Fruit fly (Drosophila melanogaster) whole organism, wandering third instar larva: ENCODE results near the gene CG7142.
A peak's percentile ranks its signal among the peaks of the same experiment; 100 is the strongest.

Experiments
- Dfd ChIP-seq: fragments of >200 bp; optimal IDR thresholded peaks from 2 replicates; lab custom pipeline; 2017; ENCODE audit warnings: missing biosample characterization, missing genetic modification characterization
- Hr78 ChIP-seq: fragments of >200 bp; optimal IDR thresholded peaks from 2 replicates; lab custom pipeline; 2017; ENCODE audit warnings: missing biosample characterization, missing genetic modification characterization
- Hr83 ChIP-seq: fragments of 200-300 bp; sonication (Bioruptor generic); optimal IDR thresholded peaks from 2 replicates; lab custom pipeline; 2016; ENCODE audit warnings: missing biosample characterization, mild to moderate bottlenecking, missing genetic modification characterization, moderate library complexity; ENCODE audit not compliant: poor library complexity, severe bottlenecking
- N ChIP-seq: fragments of >200 bp; optimal IDR thresholded peaks from 2 replicates; lab custom pipeline; 2018; ENCODE audit warnings: missing biosample characterization, missing external identifiers, missing genetic modification characterization
- OdsH ChIP-seq: fragments of 200-800 bp; sonication (Bioruptor generic); optimal IDR thresholded peaks from 2 replicates; lab custom pipeline; 2016; ENCODE audit warnings: missing biosample characterization, mild to moderate bottlenecking, missing genetic modification characterization
- Vsx2 ChIP-seq: fragments of 200-300, 225-300 bp; sonication (Bioruptor generic); optimal IDR thresholded peaks from 2 replicates; lab custom pipeline; 2018; ENCODE audit warnings: missing biosample characterization, missing genetic modification characterization; ENCODE audit not compliant: partially characterized antibody
- br ChIP-seq: fragments of 200-800 bp; sonication (Bioruptor generic); optimal IDR thresholded peaks from 2 replicates; lab custom pipeline; 2016; ENCODE audit warnings: missing biosample characterization, missing genetic modification characterization
- psq ChIP-seq: fragments of 200-800 bp; sonication (Bioruptor generic); optimal IDR thresholded peaks from 3 replicates; lab custom pipeline; 2017; ENCODE audit warnings: missing biosample characterization, mild to moderate bottlenecking, missing genetic modification characterization, moderate library complexity
- rgr ChIP-seq: fragments of 200-800 bp; sonication (Bioruptor generic); optimal IDR thresholded peaks from 3 replicates; lab custom pipeline; 2016; ENCODE audit warnings: missing biosample characterization, mild to moderate bottlenecking, missing genetic modification characterization
- sv ChIP-seq: fragments of 200-800 bp; sonication (Bioruptor generic); optimal IDR thresholded peaks from 3 replicates; lab custom pipeline; 2016; ENCODE audit warnings: missing biosample characterization, missing genetic modification characterization
- tai ChIP-seq: sonication (Bioruptor generic); optimal IDR thresholded peaks from 2 replicates; lab custom pipeline; 2016; ENCODE audit warnings: missing biosample characterization, missing genetic modification characterization
- usp ChIP-seq: fragments of >200 bp; optimal IDR thresholded peaks from 2 replicates; lab custom pipeline; 2017; ENCODE audit warnings: missing biosample characterization, missing genetic modification characterization

DNA sequence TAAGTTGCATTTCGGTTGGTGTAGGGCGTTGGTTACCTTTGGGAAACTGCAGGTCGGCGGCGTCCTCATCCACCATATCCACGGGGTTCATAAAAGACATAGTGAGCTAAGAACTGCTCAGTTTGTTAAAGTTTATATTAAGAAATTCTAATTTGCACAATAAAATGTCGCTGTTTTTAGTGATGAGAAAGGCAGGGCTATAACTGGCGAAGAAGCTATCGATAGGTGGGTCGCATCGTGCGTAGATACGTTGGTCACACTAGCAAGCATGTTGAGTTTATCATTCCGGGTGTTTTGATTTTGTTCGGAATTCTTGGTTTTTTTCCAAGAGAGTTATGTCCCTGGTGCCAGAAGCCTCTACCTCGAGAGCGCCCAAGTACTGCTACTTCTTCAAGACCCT is 24.0 kb downstream of the CG7142 start, which contains the start of the genes Ada2a, Polr2D, Tgs1 and moi:
- TF ChIP-seq Vsx2 (GFP tag; lab: Kevin White, UChicago), result no peak
- peak; percentile 38 for TF ChIP-seq Hr83 (GFP tag; lab: Kevin White, UChicago)
- no peak for TF ChIP-seq OdsH (GFP tag; lab: Kevin White, UChicago)
- TF ChIP-seq Dfd (GFP tag; lab: Kevin White, UChicago), result no peak
- TF ChIP-seq rgr (GFP tag; lab: Kevin White, UChicago), result no peak
- no peak for TF ChIP-seq psq (GFP tag; lab: Kevin White, UChicago)
- no peak for TF ChIP-seq Hr78 (GFP tag; lab: Kevin White, UChicago)
- TF ChIP-seq N (GFP tag; lab: Kevin White, UChicago), result no peak
- no peak for TF ChIP-seq usp (GFP tag; lab: Kevin White, UChicago)
- no peak for TF ChIP-seq tai (GFP tag; lab: Kevin White, UChicago)
- TF ChIP-seq sv (GFP tag; lab: Kevin White, UChicago), result no peak
- no peak for TF ChIP-seq br (GFP tag; lab: Kevin White, UChicago)
